Worm (Caenorhabditis elegans) whole organism, young adult: ENCODE measurements around the gene K03A11.4.

Experiments
- B0019.2 ChIP-seq: fragments of 200-800 bp; sonication (Bioruptor generic); conservative IDR thresholded peaks from 2 replicates; pipeline ENCODE4 v1.3.6; 2022; ENCODE audit warnings: missing genetic modification reagents, missing genetic modification characterization, missing compliant biosample characterization
- B0035.1 ChIP-seq: sonication (generic microtip); optimal IDR thresholded peaks from 2 replicates; lab custom pipeline; 2016; ENCODE audit warnings: missing genetic modification characterization, mild to moderate bottlenecking, missing compliant biosample characterization, missing genotype, missing genetic modification reagents
- B0261.1 ChIP-seq: sonication (generic microtip); optimal IDR thresholded peaks from 2 replicates; lab custom pipeline; 2016; ENCODE audit warnings: mild to moderate bottlenecking, missing genetic modification characterization, moderate library complexity, missing compliant biosample characterization
- C17E4.6 ChIP-seq: fragments of 200-800 bp; sonication (Bioruptor generic); IDR thresholded peaks from 2 replicates; pipeline ENCODE4 v1.3.6; 2022; ENCODE audit warnings: missing genetic modification reagents, missing genetic modification characterization, missing compliant biosample characterization
- F37B4.10 ChIP-seq: fragments of 200-800 bp; sonication (Bioruptor generic); IDR thresholded peaks from 2 replicates; pipeline ENCODE4 v1.3.6; 2022; ENCODE audit warnings: missing genetic modification characterization, missing compliant biosample characterization
- F57C9.4 ChIP-seq: sonication (generic microtip); optimal IDR thresholded peaks from 2 replicates; lab custom pipeline; 2017; ENCODE audit warnings: mild to moderate bottlenecking, missing genetic modification characterization, missing compliant biosample characterization
- K11D2.4 ChIP-seq: fragments of 200-800 bp; sonication (Bioruptor generic); IDR thresholded peaks from 2 replicates; pipeline ENCODE4 v1.3.6; 2022; ENCODE audit warnings: missing genetic modification reagents, missing genetic modification characterization, missing compliant biosample characterization
- T26A5.8 ChIP-seq: sonication (generic microtip); optimal IDR thresholded peaks from 2 replicates; lab custom pipeline; 2016; ENCODE audit warnings: missing genetic modification characterization, missing compliant biosample characterization
- ZK185.1 ChIP-seq: sonication (generic microtip); optimal IDR thresholded peaks from 2 replicates; lab custom pipeline; 2016; ENCODE audit warnings: mild to moderate bottlenecking, missing genetic modification characterization, missing compliant biosample characterization; ENCODE audit not compliant: poor library complexity, severe bottlenecking
- akir-1 ChIP-seq: fragments of 200-800 bp; sonication (Bioruptor generic); optimal IDR thresholded peaks from 2 replicates; lab custom pipeline; 2018; ENCODE audit warnings: mild to moderate bottlenecking, missing genetic modification characterization, moderate library complexity, missing compliant biosample characterization
- aptf-3 ChIP-seq: fragments of 200-800 bp; sonication (Bioruptor generic); IDR thresholded peaks from 2 replicates; pipeline ENCODE4 v1.3.6; 2022; ENCODE audit warnings: missing genetic modification characterization, missing compliant biosample characterization
- atf-7 ChIP-seq: sonication (generic microtip); optimal IDR thresholded peaks from 2 replicates; lab custom pipeline; 2017; ENCODE audit warnings: mild to moderate bottlenecking, missing genetic modification characterization, missing compliant biosample characterization
- attf-5 ChIP-seq: fragments of 200-800 bp; sonication (Bioruptor generic); optimal IDR thresholded peaks from 2 replicates; lab custom pipeline; 2018; ENCODE audit warnings: mild to moderate bottlenecking, missing genetic modification characterization, missing compliant biosample characterization
- bed-1 ChIP-seq: fragments of 200-800 bp; sonication (Bioruptor generic); IDR thresholded peaks from 2 replicates; pipeline ENCODE4 v1.3.6; 2022; ENCODE audit warnings: missing genetic modification reagents, missing genetic modification characterization, missing compliant biosample characterization
- cebp-2 ChIP-seq: fragments of 200-800 bp; sonication (Bioruptor generic); IDR thresholded peaks from 2 replicates; pipeline ENCODE4 v1.3.6; 2022; ENCODE audit warnings: missing genetic modification characterization, missing compliant biosample characterization
- ceh-100 ChIP-seq: fragments of 200-800 bp; sonication (Bioruptor generic); IDR thresholded peaks from 2 replicates; pipeline ENCODE4 v1.3.6; 2022; ENCODE audit warnings: missing genetic modification reagents, missing genetic modification characterization, missing compliant biosample characterization
- ceh-27 ChIP-seq: fragments of 200-800 bp; sonication (Bioruptor generic); optimal IDR thresholded peaks from 2 replicates; lab custom pipeline; 2018; ENCODE audit warnings: mild to moderate bottlenecking, missing genetic modification characterization, moderate library complexity, missing compliant biosample characterization
- ceh-40 ChIP-seq: fragments of 200-800 bp; sonication (Bioruptor generic); IDR thresholded peaks from 2 replicates; pipeline ENCODE4 v1.3.6; 2022; ENCODE audit warnings: missing genetic modification characterization, missing compliant biosample characterization
- ceh-91 ChIP-seq: fragments of 200-800 bp; sonication (Bioruptor generic); IDR thresholded peaks from 2 replicates; pipeline ENCODE4 v1.3.6; 2022; ENCODE audit warnings: missing genetic modification reagents, missing genetic modification characterization, missing compliant biosample characterization
- die-1 ChIP-seq: sonication (generic microtip); optimal IDR thresholded peaks from 2 replicates; lab custom pipeline; 2016; ENCODE audit warnings: missing genotype, mild to moderate bottlenecking, missing genetic modification characterization, missing compliant biosample characterization
- dox-1 ChIP-seq: fragments of 200-800 bp; sonication (Bioruptor generic); IDR thresholded peaks from 2 replicates; pipeline ENCODE4 v1.3.6; 2022; ENCODE audit warnings: missing genetic modification reagents, missing genetic modification characterization, missing compliant biosample characterization
- egl-18 ChIP-seq: fragments of 200-800 bp; sonication (Bioruptor generic); IDR thresholded peaks from 2 replicates; pipeline ENCODE4 v1.3.6; 2022; ENCODE audit warnings: missing genetic modification reagents, missing genetic modification characterization, missing compliant biosample characterization
- egl-44 ChIP-seq: fragments of 200-800 bp; sonication (Bioruptor generic); IDR thresholded peaks from 2 replicates; pipeline ENCODE4 v1.3.6; 2022; ENCODE audit warnings: missing genetic modification reagents, missing genetic modification characterization, missing compliant biosample characterization
- gei-17 ChIP-seq: fragments of 200-800 bp; sonication (Bioruptor generic); optimal IDR thresholded peaks from 2 replicates; lab custom pipeline; 2018; ENCODE audit warnings: mild to moderate bottlenecking, missing genetic modification characterization, missing compliant biosample characterization
- him-1 ChIP-seq: sonication (generic microtip); optimal IDR thresholded peaks from 2 replicates; lab custom pipeline; 2016; ENCODE audit warnings: missing genotype, missing genetic modification reagents, missing genetic modification characterization, missing compliant biosample characterization
- let-526 ChIP-seq: fragments of 200-800 bp; sonication (Bioruptor generic); IDR thresholded peaks from 2 replicates; pipeline ENCODE4 v1.3.6; 2022; ENCODE audit warnings: missing genetic modification reagents, missing genetic modification characterization, missing compliant biosample characterization
- lin-35 ChIP-seq, 3 experiments: fragments of 150-350 bp in 2 of 3; sonication (generic microtip) in 1 of 3; optimal IDR thresholded peaks; 2 replicates each; lab custom pipeline; 2014 to 2018; ENCODE audit warnings: missing biosample characterization in 3 of 3, missing genetic modification characterization in 3 of 3, missing genetic modification reagents in 3 of 3
- lir-1 ChIP-seq: fragments of 200-800 bp; sonication (Bioruptor generic); conservative IDR thresholded peaks from 2 replicates; pipeline ENCODE4 v1.3.6; 2022; ENCODE audit warnings: missing genetic modification reagents, missing genetic modification characterization, missing compliant biosample characterization
- lsy-27 ChIP-seq: sonication (generic microtip); optimal IDR thresholded peaks from 2 replicates; lab custom pipeline; 2017; ENCODE audit warnings: missing genetic modification characterization, mild to moderate bottlenecking, missing compliant biosample characterization, antibody characterized with exemption, missing genotype, borderline replicate concordance; ENCODE audit not compliant: insufficient read depth
- madf-10 ChIP-seq: sonication (generic microtip); optimal IDR thresholded peaks from 2 replicates; lab custom pipeline; 2016; ENCODE audit warnings: mild to moderate bottlenecking, missing genetic modification characterization, missing compliant biosample characterization
- madf-3 ChIP-seq: fragments of 200-800 bp; sonication (Bioruptor generic); IDR thresholded peaks from 2 replicates; pipeline ENCODE4 v1.3.6; 2022; ENCODE audit warnings: missing genetic modification reagents, missing genetic modification characterization, missing compliant biosample characterization
- madf-8 ChIP-seq: fragments of 200-800 bp; sonication (Bioruptor generic); conservative IDR thresholded peaks from 2 replicates; pipeline ENCODE4 v1.3.6; 2022; ENCODE audit warnings: missing genetic modification reagents, missing genetic modification characterization, missing compliant biosample characterization
- mes-4 ChIP-seq: sonication (generic microtip); optimal IDR thresholded peaks from 2 replicates; lab custom pipeline; 2016; ENCODE audit warnings: missing genotype, missing genetic modification characterization, missing compliant biosample characterization
- nfyb-1 ChIP-seq: fragments of 200-800 bp; sonication (Bioruptor generic); IDR thresholded peaks from 2 replicates; pipeline ENCODE4 v1.3.6; 2022; ENCODE audit warnings: missing genetic modification reagents, missing genetic modification characterization, missing compliant biosample characterization
- nhr-120 ChIP-seq: fragments of 200-800 bp; sonication (Bioruptor generic); IDR thresholded peaks from 2 replicates; pipeline ENCODE4 v1.3.6; 2022; ENCODE audit warnings: missing genetic modification characterization, missing compliant biosample characterization
- nhr-179 ChIP-seq: sonication (generic microtip); optimal IDR thresholded peaks from 2 replicates; lab custom pipeline; 2016; ENCODE audit warnings: mild to moderate bottlenecking, missing genetic modification characterization, missing compliant biosample characterization
- nhr-27 ChIP-seq: fragments of 200-800 bp; sonication (Bioruptor generic); optimal IDR thresholded peaks from 2 replicates; lab custom pipeline; 2018; ENCODE audit warnings: mild to moderate bottlenecking, missing genetic modification characterization, moderate library complexity, missing compliant biosample characterization
- nhr-90 ChIP-seq: sonication (generic microtip); optimal IDR thresholded peaks from 2 replicates; lab custom pipeline; 2016; ENCODE audit warnings: missing genotype, mild to moderate bottlenecking, missing genetic modification characterization, missing compliant biosample characterization
- rcor-1 ChIP-seq: fragments of 200-800 bp; sonication (Bioruptor generic); IDR thresholded peaks from 2 replicates; pipeline ENCODE4 v1.3.6; 2022; ENCODE audit warnings: missing genetic modification reagents, missing genetic modification characterization, missing compliant biosample characterization
- rec-8 ChIP-seq, 2 experiments: sonication (generic microtip); optimal IDR thresholded peaks; 2 replicates each; lab custom pipeline; 2016; ENCODE audit warnings: mild to moderate bottlenecking in 2 of 2, missing genetic modification characterization in 2 of 2, missing genetic modification reagents in 2 of 2, missing genotype in 2 of 2, missing biosample characterization in 1 of 2, missing compliant biosample characterization in 1 of 2, moderate library complexity in 1 of 2
- snpc-1.3 ChIP-seq: sonication (generic microtip); optimal IDR thresholded peaks from 2 replicates; lab custom pipeline; 2017; ENCODE audit warnings: missing genetic modification characterization, mild to moderate bottlenecking, missing compliant biosample characterization, antibody characterized with exemption, moderate library complexity, missing genotype, missing genetic modification reagents; ENCODE audit not compliant: insufficient read depth
- snpc-3.4 ChIP-seq: sonication (generic microtip); optimal IDR thresholded peaks from 2 replicates; lab custom pipeline; 2017; ENCODE audit warnings: missing genetic modification characterization, mild to moderate bottlenecking, missing compliant biosample characterization, antibody characterized with exemption, moderate library complexity, missing genotype, missing genetic modification reagents
- sptf-2 ChIP-seq: fragments of 200-800 bp; sonication (Bioruptor generic); optimal IDR thresholded peaks from 2 replicates; lab custom pipeline; 2018; ENCODE audit warnings: mild to moderate bottlenecking, missing genetic modification characterization, missing compliant biosample characterization
- zim-3 ChIP-seq: sonication (generic microtip); optimal IDR thresholded peaks from 2 replicates; lab custom pipeline; 2017; ENCODE audit warnings: mild to moderate bottlenecking, missing genetic modification characterization, moderate library complexity, missing compliant biosample characterization
- ztf-25 ChIP-seq: fragments of 200-800 bp; sonication (Bioruptor generic); IDR thresholded peaks from 2 replicates; pipeline ENCODE4 v1.3.6; 2022; ENCODE audit warnings: missing genetic modification reagents, missing genetic modification characterization, missing compliant biosample characterization
- ztf-3 ChIP-seq: fragments of 200-800 bp; sonication (Bioruptor generic); optimal IDR thresholded peaks from 2 replicates; lab custom pipeline; 2018; ENCODE audit warnings: mild to moderate bottlenecking, missing genetic modification characterization, missing compliant biosample characterization
- ztf-6 ChIP-seq: fragments of 200-800 bp; sonication (Bioruptor generic); IDR thresholded peaks from 2 replicates; pipeline ENCODE4 v1.3.6; 2022; ENCODE audit warnings: missing genetic modification reagents, missing genetic modification characterization, missing compliant biosample characterization

The K03A11.4 gene

DNA sequence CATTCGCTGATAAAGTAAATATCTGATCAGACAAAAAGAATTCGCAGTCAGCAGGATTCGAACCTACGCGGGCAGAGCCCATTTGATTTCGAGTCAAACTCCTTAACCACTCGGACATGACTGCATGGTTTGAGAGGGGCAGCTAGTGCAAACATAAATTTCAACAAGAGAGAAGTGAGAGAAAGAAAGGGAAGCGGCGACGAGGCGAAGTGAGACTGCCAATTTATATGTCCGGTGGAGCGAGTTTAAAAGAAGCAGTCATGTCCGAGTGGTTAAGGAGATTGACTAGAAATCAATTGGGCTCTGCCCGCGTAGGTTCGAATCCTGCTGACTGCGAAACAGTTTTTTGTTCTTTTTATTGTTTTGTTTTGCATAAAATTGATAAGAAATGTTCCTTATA, 31.6 kb upstream of the K03A11.4 start:
- TF ChIP-seq him-1 (tag; lab: Kevin White, UChicago): peak; percentile 93
- TF ChIP-seq egl-18 (GFP tag; lab: Robert Waterston, UW): peak; percentile 79; the same call in 1 of the 2 replicates
- peak; percentile 80 to 81 for TF ChIP-seq rec-8 (tag; optimal IDR thresholded peaks at IDR 0.05; lab: Kevin White, UChicago)
- TF ChIP-seq lin-35 (GFP tag; optimal IDR thresholded peaks at IDR 0.05; lab: Kevin White, UChicago): peak in 1 of 3 experiments; percentile 72
- TF ChIP-seq madf-10 (tag; lab: Kevin White, UChicago): peak; percentile 87
- TF ChIP-seq ceh-27 (GFP tag; lab: Kevin White, UChicago): peak; percentile 87
- peak; percentile 100 for TF ChIP-seq B0261.1 (tag; lab: Kevin White, UChicago)
- TF ChIP-seq C17E4.6 (GFP tag; lab: Robert Waterston, UW): peak; percentile 55; the same call in 1 of the 2 replicates
- TF ChIP-seq F57C9.4 (tag; lab: Kevin White, UChicago): peak; percentile 63
- 0 out of 2 replicates have a peak, but pooled peaks have one; percentile 74 for TF ChIP-seq nhr-120 (GFP tag; lab: Robert Waterston, UW)
- peak; percentile 48 for TF ChIP-seq mes-4 (tag; lab: Kevin White, UChicago)
- peak; percentile 82; the same call in 1 of the 2 replicates for TF ChIP-seq bed-1 (GFP tag; lab: Robert Waterston, UW)
- peak; percentile 75 for TF ChIP-seq egl-44
- TF ChIP-seq ZK185.1 (tag; lab: Kevin White, UChicago): peak; percentile 94
- peak; percentile 91 for TF ChIP-seq nhr-90 (tag; lab: Kevin White, UChicago)
- TF ChIP-seq B0019.2: peak; percentile 51; the same call in 1 of the 2 replicates
- peak; percentile 96 for TF ChIP-seq dox-1
- peak; percentile 90 for TF ChIP-seq snpc-3.4 (tag; lab: Kevin White, UChicago)
- peak; percentile 89 for TF ChIP-seq ceh-40 (GFP tag; lab: Robert Waterston, UW)
- TF ChIP-seq madf-8 (GFP tag; lab: Robert Waterston, UW): peak; percentile 23; the same call in 1 of the 2 replicates
- TF ChIP-seq let-526: peak; percentile 68
- peak; percentile 96 for TF ChIP-seq zim-3 (tag; lab: Kevin White, UChicago)
- peak; percentile 84 for TF ChIP-seq snpc-1.3 (tag; lab: Kevin White, UChicago)
- 0 out of 2 replicates have a peak, but pooled peaks have one; percentile 24 for TF ChIP-seq ceh-91
- peak; percentile 82 for TF ChIP-seq akir-1 (GFP tag; lab: Kevin White, UChicago)
- TF ChIP-seq madf-3 (GFP tag; lab: Robert Waterston, UW): 0 out of 2 replicates have a peak, but pooled peaks have one; percentile 62
- peak; percentile 70 for TF ChIP-seq attf-5 (GFP tag; lab: Kevin White, UChicago)
- peak; percentile 9; the same call in 1 of the 2 replicates for TF ChIP-seq ztf-6 (GFP tag; lab: Robert Waterston, UW)
- TF ChIP-seq ztf-3: peak; percentile 9
- peak; percentile 96 for TF ChIP-seq nfyb-1
- TF ChIP-seq F37B4.10 (GFP tag; lab: Robert Waterston, UW): 0 out of 2 replicates have a peak, but pooled peaks have one; percentile 73
- 0 out of 2 replicates have a peak, but pooled peaks have one; percentile 86 for TF ChIP-seq aptf-3 (GFP tag; lab: Robert Waterston, UW)
- peak; percentile 84 for TF ChIP-seq gei-17 (GFP tag; lab: Kevin White, UChicago)
- peak; percentile 36 for TF ChIP-seq nhr-179 (tag; lab: Kevin White, UChicago)
- peak; percentile 93 for TF ChIP-seq ztf-25
- peak; percentile 91 for TF ChIP-seq T26A5.8 (tag; lab: Kevin White, UChicago)
- TF ChIP-seq ceh-100 (GFP tag; lab: Robert Waterston, UW): peak; percentile 69
- TF ChIP-seq die-1 (tag; lab: Kevin White, UChicago): peak; percentile 85
- TF ChIP-seq lir-1 (GFP tag; lab: Robert Waterston, UW): peak; percentile 51
- peak; percentile 50 for TF ChIP-seq sptf-2 (GFP tag; lab: Kevin White, UChicago)
- TF ChIP-seq lsy-27: peak; percentile 86
- peak; percentile 92; the same call in 1 of the 2 replicates for TF ChIP-seq cebp-2
- TF ChIP-seq K11D2.4: peak; percentile 88
- TF ChIP-seq atf-7 (tag; lab: Kevin White, UChicago): peak; percentile 74
- peak; percentile 85 for TF ChIP-seq nhr-27 (tag; lab: Kevin White, UChicago)
- peak; percentile 92 for TF ChIP-seq rcor-1 (GFP tag; lab: Robert Waterston, UW)
- peak; percentile 88 for TF ChIP-seq B0035.1 (tag; lab: Kevin White, UChicago)
